Fruit fly (Drosophila melanogaster): ENCODE measurements around the gene mdy.

Gene mdy

dm6 chr2L:16790671-16791270 lies 25.7 kb upstream of the mdy start, which contains the start of gene Cyt-b5-r (continued):
- TF ChIP-seq CG10543 (GFP tag; optimal IDR thresholded peaks at IDR 0.05) = peak; percentile 89
- TF ChIP-seq Ets65A (GFP tag) = peak; percentile 66
- peak; percentile 2 for TF ChIP-seq CG18599 (GFP tag; optimal IDR thresholded peaks at IDR 0.05)
- no peak for TF ChIP-seq Neu2 (GFP tag; optimal IDR thresholded peaks at IDR 0.05; ENCODE audit: borderline replicate concordance)
- no peak for TF ChIP-seq kay (GFP tag; optimal IDR thresholded peaks at IDR 0.05)
- no peak for TF ChIP-seq aop (GFP tag; IDR thresholded peaks at IDR 0.05)
- no peak for TF ChIP-seq MTF-1 (GFP tag; optimal IDR thresholded peaks at IDR 0.05; ENCODE audit: borderline replicate concordance)
- no peak for TF ChIP-seq CG4404 (GFP tag; IDR thresholded peaks at IDR 0.05)
- TF ChIP-seq unc-4 (GFP tag; IDR thresholded peaks at IDR 0.05; ENCODE audit: partially characterized antibody) = no peak
- TF ChIP-seq Dll (GFP tag; IDR thresholded peaks at IDR 0.05; ENCODE audit: partially characterized antibody) = no peak
- no peak for TF ChIP-seq Taf1 (GFP tag; IDR thresholded peaks at IDR 0.05)
- no peak for TF ChIP-seq lbe (GFP tag; optimal IDR thresholded peaks at IDR 0.05)
- peak; percentile 55 for TF ChIP-seq CG1233 (GFP tag; optimal IDR thresholded peaks at IDR 0.05)
- TF ChIP-seq stc (GFP tag; IDR thresholded peaks at IDR 0.05) = no peak
- TF ChIP-seq dm (GFP tag; optimal IDR thresholded peaks at IDR 0.05) = no peak
- no peak for TF ChIP-seq eve (GFP tag; optimal IDR thresholded peaks at IDR 0.05)
- no peak for TF ChIP-seq CkIIα-i1 (GFP tag; IDR thresholded peaks at IDR 0.05)
- no peak for TF ChIP-seq CG16815 (GFP tag; optimal IDR thresholded peaks at IDR 0.05)
- TF ChIP-seq zen2 (GFP tag; IDR thresholded peaks at IDR 0.05; ENCODE audit: partially characterized antibody) = no peak
- TF ChIP-seq Doc2 (GFP tag; IDR thresholded peaks at IDR 0.05) = no peak
- TF ChIP-seq CG33557 (GFP tag; optimal IDR thresholded peaks at IDR 0.05) = no peak
- TF ChIP-seq chm (GFP tag; IDR thresholded peaks at IDR 0.05) = no peak
- TF ChIP-seq danr (GFP tag; IDR thresholded peaks at IDR 0.05) = no peak
- no peak for TF ChIP-seq CG4328 (GFP tag; optimal IDR thresholded peaks at IDR 0.05)
- no peak for TF ChIP-seq pan (optimal IDR thresholded peaks at IDR 0.05)
- TF ChIP-seq pan (GFP tag; optimal IDR thresholded peaks at IDR 0.05 in 1 of 2, IDR thresholded peaks at IDR 0.05 in 1 of 2) = no peak
- no peak for TF ChIP-seq klu (GFP tag; IDR thresholded peaks at IDR 0.05)
- TF ChIP-seq lab (GFP tag; optimal IDR thresholded peaks at IDR 0.05) = no peak
- no peak for TF ChIP-seq Dbx (GFP tag; IDR thresholded peaks at IDR 0.05)
- TF ChIP-seq ttk (GFP tag; IDR thresholded peaks at IDR 0.05) = no peak
- no peak for TF ChIP-seq CG7271 (tag; optimal IDR thresholded peaks at IDR 0.05)
- no peak for TF ChIP-seq Myb (GFP tag; optimal IDR thresholded peaks at IDR 0.05)
- no peak for TF ChIP-seq Hmr (GFP tag; optimal IDR thresholded peaks at IDR 0.05)
- TF ChIP-seq CG8478 (optimal IDR thresholded peaks at IDR 0.05) = no peak
- peak; percentile 31 for TF ChIP-seq CG2678 (tag; optimal IDR thresholded peaks at IDR 0.05)
- no peak for TF ChIP-seq CG8765 (GFP tag; IDR thresholded peaks at IDR 0.05)
- no peak for TF ChIP-seq CG7786 (GFP tag; optimal IDR thresholded peaks at IDR 0.05)
- no peak for TF ChIP-seq CG7745 (tag; optimal IDR thresholded peaks at IDR 0.05)
- TF ChIP-seq CG14014 (GFP tag; IDR thresholded peaks at IDR 0.05) = no peak
- TF ChIP-seq CG9609 (GFP tag; optimal IDR thresholded peaks at IDR 0.05) = no peak
- TF ChIP-seq CG34376 (GFP tag; optimal IDR thresholded peaks at IDR 0.05) = peak; percentile 96
- no peak for TF ChIP-seq tup (GFP tag; optimal IDR thresholded peaks at IDR 0.05)
- TF ChIP-seq bsh (GFP tag; optimal IDR thresholded peaks at IDR 0.05) = no peak
- TF ChIP-seq sd (tag; optimal IDR thresholded peaks at IDR 0.05) = peak; percentile 58
- no peak for TF ChIP-seq ci (GFP tag; IDR thresholded peaks at IDR 0.05)
- TF ChIP-seq Fer3 (tag; optimal IDR thresholded peaks at IDR 0.05) = no peak
- TF ChIP-seq odd (GFP tag; optimal IDR thresholded peaks at IDR 0.05) = no peak
- no peak for TF ChIP-seq Abd-B (GFP tag; optimal IDR thresholded peaks at IDR 0.05)
- no peak for TF ChIP-seq pita (GFP tag; optimal IDR thresholded peaks at IDR 0.05)
- TF ChIP-seq Ravus (GFP tag; IDR thresholded peaks at IDR 0.05) = no peak
- no peak for TF ChIP-seq ken (GFP tag; IDR thresholded peaks at IDR 0.05)
